Worm (Caenorhabditis elegans) whole organism, mixed stage, embryonic: ENCODE data around the gene nars-2.

Experiments used
- ces-1 ChIP-seq: fragments of 150-350 bp; optimal IDR thresholded peaks from 2 replicates; lab custom pipeline; 2014; ENCODE audit warnings: missing biosample characterization, missing genetic modification reagents, missing genetic modification characterization
- nhr-12 ChIP-seq: fragments of 150-350 bp; optimal IDR thresholded peaks from 2 replicates; lab custom pipeline; 2014; ENCODE audit warnings: missing biosample characterization, missing genetic modification characterization
- nhr-76 ChIP-seq: sonication (generic microtip); optimal IDR thresholded peaks from 2 replicates; lab custom pipeline; 2017; ENCODE audit warnings: missing biosample characterization, missing genetic modification characterization
- unc-39 ChIP-seq: fragments of 150-350 bp; optimal IDR thresholded peaks from 2 replicates; lab custom pipeline; 2014; ENCODE audit warnings: missing biosample characterization, missing genetic modification characterization
- unc-62 ChIP-seq: fragments of 150-350 bp; optimal IDR thresholded peaks from 2 replicates; lab custom pipeline; 2014; ENCODE audit warnings: missing biosample characterization, missing genetic modification reagents, missing genetic modification characterization

ce11 chrIII:11442556-11442955 is 58.0 kb downstream of the nars-2 start, which contains the start of gene sbp-1:
- TF ChIP-seq nhr-12 (no peak), nhr-76 (no peak), unc-39 (tag; lab: Kevin White, UChicago) (no peak), ces-1 (GFP tag; lab: Kevin White, UChicago) (no peak), unc-62 (GFP tag; lab: Kevin White, UChicago) (no peak)
